Worm (Caenorhabditis elegans): Measurements from ENCODE around the gene prx-13.

prx-13 gene

ce11 chrII:7277257-7277656 lies 25.4 kb upstream of the prx-13 start (continued):
- TF ChIP-seq hlh-30 (tag; optimal IDR thresholded peaks at IDR 0.05; ENCODE audit: insufficient read depth) (peak; percentile 31), zag-1 (tag; optimal IDR thresholded peaks at IDR 0.05) (no peak), ZK337.2 (GFP tag; IDR thresholded peaks at IDR 0.05) (no peak), dve-1 (tag; optimal IDR thresholded peaks at IDR 0.05; ENCODE audit: insufficient read depth) (peak; percentile 78), spr-1 (tag; optimal IDR thresholded peaks at IDR 0.05) (no peak), duxl-1 (tag; optimal IDR thresholded peaks at IDR 0.05; ENCODE audit: poor library complexity) (no peak), egl-43 (GFP tag; IDR thresholded peaks at IDR 0.05) (no peak), ctbp-1 (GFP tag; IDR thresholded peaks at IDR 0.05) (no peak)

- TF ChIP-seq hlh-30 (tag; optimal IDR thresholded peaks at IDR 0.05; ENCODE audit: insufficient read depth): peak; percentile 49
- no peak for TF ChIP-seq nhr-25 (tag; optimal IDR thresholded peaks at IDR 0.05; ENCODE audit: borderline replicate concordance, insufficient read depth)
- TF ChIP-seq lin-38 (GFP tag; IDR thresholded peaks at IDR 0.05): no peak
- peak; percentile 52 for TF ChIP-seq nhr-48 (tag; optimal IDR thresholded peaks at IDR 0.05)
- TF ChIP-seq nhr-237 (tag; optimal IDR thresholded peaks at IDR 0.05): no peak
- no peak for TF ChIP-seq F49E8.2 (tag; optimal IDR thresholded peaks at IDR 0.05; ENCODE audit: borderline replicate concordance)
- no peak for TF ChIP-seq F26F4.8 (GFP tag; conservative IDR thresholded peaks at IDR 0.05)
- TF ChIP-seq nhr-42 (GFP tag; IDR thresholded peaks at IDR 0.05): no peak
- no peak for TF ChIP-seq ceh-62 (tag; optimal IDR thresholded peaks at IDR 0.05)
- no peak for TF ChIP-seq lir-3 (tag; optimal IDR thresholded peaks at IDR 0.05)
- TF ChIP-seq mxl-2 (GFP tag; conservative IDR thresholded peaks at IDR 0.05): no peak
- no peak for TF ChIP-seq ztf-11 (tag; optimal IDR thresholded peaks at IDR 0.05)
- TF ChIP-seq dmd-9 (GFP tag; IDR thresholded peaks at IDR 0.05): no peak
- no peak for TF ChIP-seq dmd-8 (GFP tag; IDR thresholded peaks at IDR 0.05)
- TF ChIP-seq madf-9 (GFP tag; conservative IDR thresholded peaks at IDR 0.05): no peak
- no peak for TF ChIP-seq daf-16 (GFP tag; optimal IDR thresholded peaks at IDR 0.05)
- peak; percentile 20 for TF ChIP-seq daf-16 (tag; optimal IDR thresholded peaks at IDR 0.05)
- no peak for TF ChIP-seq nhr-41 (GFP tag; IDR thresholded peaks at IDR 0.05)
- no peak for TF ChIP-seq rbr-2 (tag; optimal IDR thresholded peaks at IDR 0.05)
- TF ChIP-seq dve-1 (tag; optimal IDR thresholded peaks at IDR 0.05; ENCODE audit: insufficient read depth): peak; percentile 29
- no peak for TF ChIP-seq pha-4 (GFP tag; IDR thresholded peaks at IDR 0.05)
- no peak for TF ChIP-seq pha-4 (tag; optimal IDR thresholded peaks at IDR 0.05)
- no peak for TF ChIP-seq zfp-2 (tag; optimal IDR thresholded peaks at IDR 0.05)
- peak; percentile 34; the same call in 1 of the 2 replicates for TF ChIP-seq tra-1 (GFP tag; IDR thresholded peaks at IDR 0.05)
- no peak for TF ChIP-seq ctbp-1 (GFP tag; IDR thresholded peaks at IDR 0.05)
- no peak for TF ChIP-seq ZK337.2 (GFP tag; IDR thresholded peaks at IDR 0.05)
- TF ChIP-seq spr-3 (GFP tag; optimal IDR thresholded peaks at IDR 0.05): no peak
- TF ChIP-seq nhr-28 (tag; optimal IDR thresholded peaks at IDR 0.05): peak; percentile 14
- no peak for TF ChIP-seq daf-19 (GFP tag; conservative IDR thresholded peaks at IDR 0.05)
- peak; percentile 94 for TF ChIP-seq mxl-3 (GFP tag; optimal IDR thresholded peaks at IDR 0.05)
- no peak for TF ChIP-seq ztf-7 (tag; optimal IDR thresholded peaks at IDR 0.05)
- no peak for TF ChIP-seq F44E2.7 (GFP tag; IDR thresholded peaks at IDR 0.05)
- TF ChIP-seq cey-2 (tag; optimal IDR thresholded peaks at IDR 0.05; ENCODE audit: borderline replicate concordance, insufficient read depth): no peak
- TF ChIP-seq nhr-76 (tag; optimal IDR thresholded peaks at IDR 0.05): no peak
- no peak for TF ChIP-seq nhr-10 (tag; optimal IDR thresholded peaks at IDR 0.05)
- TF ChIP-seq saeg-2 (GFP tag; IDR thresholded peaks at IDR 0.05): no peak
- TF ChIP-seq aha-1 (tag): peak; percentile 62
- no peak for TF ChIP-seq ces-1 (GFP tag; optimal IDR thresholded peaks at IDR 0.05)
- no peak for TF ChIP-seq R02D3.7 (tag; optimal IDR thresholded peaks at IDR 0.05)
- no peak for TF ChIP-seq T26A8.4 (GFP tag; IDR thresholded peaks at IDR 0.05)
- TF ChIP-seq ceh-82 (tag; optimal IDR thresholded peaks at IDR 0.05): no peak
- no peak for TF ChIP-seq ceh-28 (tag; optimal IDR thresholded peaks at IDR 0.05)
- no peak for TF ChIP-seq mes-2 (tag; optimal IDR thresholded peaks at IDR 0.05; ENCODE audit: poor library complexity, severe bottlenecking)
- no peak for TF ChIP-seq nhr-111 (GFP tag; optimal IDR thresholded peaks at IDR 0.05)
- no peak for TF ChIP-seq daf-12 (tag; optimal IDR thresholded peaks at IDR 0.05)
- peak; percentile 78 for TF ChIP-seq hlh-11 (tag; optimal IDR thresholded peaks at IDR 0.05)
Measured at ce11 chrII:7273517-7273916, 21.7 kb upstream of the prx-13 start.
